Worm (Caenorhabditis elegans) whole organism, mixed stage, embryonic: ENCODE data around the gene rin-1.

Source experiments
- hlh-1 ChIP-seq: fragments of 150-350 bp; optimal IDR thresholded peaks from 2 replicates; lab custom pipeline; 2014; ENCODE audit warnings: missing biosample characterization, missing genetic modification reagents, missing genetic modification characterization
- lsy-2 ChIP-seq: fragments of 150-350 bp; optimal IDR thresholded peaks from 2 replicates; lab custom pipeline; 2014; ENCODE audit warnings: missing biosample characterization, missing genetic modification characterization
- mls-2 ChIP-seq: sonication (generic microtip); optimal IDR thresholded peaks from 2 replicates; lab custom pipeline; 2016; ENCODE audit warnings: mild to moderate bottlenecking, missing genetic modification characterization, moderate library complexity, missing compliant biosample characterization
- nhr-237 ChIP-seq: fragments of 150-350 bp; optimal IDR thresholded peaks from 2 replicates; lab custom pipeline; 2014; ENCODE audit warnings: missing biosample characterization, missing genetic modification characterization
- nhr-76 ChIP-seq: sonication (generic microtip); optimal IDR thresholded peaks from 2 replicates; lab custom pipeline; 2017; ENCODE audit warnings: missing biosample characterization, missing genetic modification characterization
- pha-4 ChIP-seq: fragments of 150-350 bp; optimal IDR thresholded peaks from 2 replicates; lab custom pipeline; 2018; ENCODE audit warnings: missing biosample characterization, missing genetic modification reagents, missing genetic modification characterization
- snpc-4 ChIP-seq: fragments of 150-350 bp; optimal IDR thresholded peaks from 2 replicates; lab custom pipeline; 2014; ENCODE audit warnings: missing biosample characterization, missing genetic modification characterization
- unc-62 ChIP-seq: fragments of 150-350 bp; optimal IDR thresholded peaks from 2 replicates; lab custom pipeline; 2014; ENCODE audit warnings: missing biosample characterization, missing genetic modification reagents, missing genetic modification characterization

ce11 chrV:14820314-14820713 lies 4.9 kb upstream of the rin-1 start:
- TF ChIP-seq pha-4 (no peak), snpc-4 (tag; lab: Kevin White, UChicago) (no peak), mls-2 (tag; lab: Kevin White, UChicago) (no peak), nhr-237 (tag; lab: Kevin White, UChicago) (no peak), lsy-2 (tag; lab: Kevin White, UChicago) (no peak), unc-62 (GFP tag; lab: Kevin White, UChicago) (peak; percentile 13), hlh-1 (peak; percentile 71), nhr-76 (tag; lab: Kevin White, UChicago) (no peak)
